Fruit fly (Drosophila melanogaster) whole organism, pupa: ENCODE results near the gene Pburs.

Experiments
- CG13204 ChIP-seq: fragments of 200-800 bp; sonication (Bioruptor generic); optimal IDR thresholded peaks from 2 replicates; lab custom pipeline; 2018; ENCODE audit warnings: missing biosample characterization, mild to moderate bottlenecking, missing genetic modification characterization, moderate library complexity
- CG4496 ChIP-seq: fragments of 200-800 bp; sonication (Bioruptor generic); IDR thresholded peaks from 3 replicates; pipeline ENCODE4 v1.3.6; 2022; ENCODE audit warnings: missing biosample characterization, missing genetic modification characterization
- CG8301 ChIP-seq: fragments of 200-800 bp; sonication (Bioruptor generic); optimal IDR thresholded peaks from 2 replicates; lab custom pipeline; 2018; ENCODE audit warnings: missing biosample characterization, mild to moderate bottlenecking, missing genetic modification characterization
- Snoo ChIP-seq: fragments of 200-800 bp; sonication (Bioruptor generic); optimal IDR thresholded peaks from 3 replicates; lab custom pipeline; 2017; ENCODE audit warnings: missing biosample characterization, mild to moderate bottlenecking, missing genetic modification characterization, inconsistent platforms
- rn ChIP-seq: fragments of 200-800 bp; sonication (Bioruptor generic); IDR thresholded peaks from 2 replicates; pipeline ENCODE4 v1.3.6; 2022; ENCODE audit warnings: missing biosample characterization, missing genetic modification characterization

DNA sequence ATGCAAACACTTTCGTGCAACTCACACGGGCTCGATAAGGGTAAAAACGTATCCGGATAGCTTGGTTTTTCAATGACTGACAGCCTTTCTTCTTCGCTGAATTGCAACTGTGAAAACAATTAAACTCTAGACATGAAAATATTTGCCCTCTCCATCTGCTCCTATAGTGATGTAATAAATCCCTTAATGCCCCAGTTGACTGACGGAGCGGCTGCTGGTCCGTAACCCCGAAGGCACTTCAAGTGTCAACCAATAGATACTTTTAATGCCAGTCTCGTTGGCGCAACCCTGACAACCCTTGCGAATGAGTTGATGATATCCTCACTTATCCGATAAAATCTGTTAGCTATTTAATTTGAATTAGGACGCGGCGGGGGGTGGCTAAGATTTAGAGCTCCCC, 47.2 kb upstream of the Pburs start:
- no peak for TF ChIP-seq CG4496
- no peak for TF ChIP-seq Snoo (tag; lab: Kevin White, UChicago)
- TF ChIP-seq CG13204, result no peak
- no peak for TF ChIP-seq CG8301 (tag; lab: Kevin White, UChicago)
- no peak for TF ChIP-seq rn (GFP tag; lab: Robert Waterston, UW)
